Worm (Caenorhabditis elegans) whole organism, L4/young adult: ENCODE measurements around the gene F22E5.8.
"Not testable (repeated sequence)": the region's sequence is repeated elsewhere in the genome, so short reads cannot be mapped to it uniquely, and the experiment has no call there.

Source experiments
- W03F9.2 ChIP-seq: fragments of 150-350 bp; optimal IDR thresholded peaks from 2 replicates; lab custom pipeline; 2014; ENCODE audit warnings: missing biosample characterization, missing genetic modification characterization
- dao-5 ChIP-seq: sonication (generic microtip); optimal IDR thresholded peaks from 2 replicates; lab custom pipeline; 2016; ENCODE audit warnings: missing genotype, missing genetic modification characterization, moderate library complexity, missing compliant biosample characterization
- him-1 ChIP-seq: sonication (generic microtip); optimal IDR thresholded peaks from 2 replicates; lab custom pipeline; 2016; ENCODE audit warnings: missing genotype, missing genetic modification reagents, missing genetic modification characterization, missing compliant biosample characterization

F22E5.8 gene

DNA sequence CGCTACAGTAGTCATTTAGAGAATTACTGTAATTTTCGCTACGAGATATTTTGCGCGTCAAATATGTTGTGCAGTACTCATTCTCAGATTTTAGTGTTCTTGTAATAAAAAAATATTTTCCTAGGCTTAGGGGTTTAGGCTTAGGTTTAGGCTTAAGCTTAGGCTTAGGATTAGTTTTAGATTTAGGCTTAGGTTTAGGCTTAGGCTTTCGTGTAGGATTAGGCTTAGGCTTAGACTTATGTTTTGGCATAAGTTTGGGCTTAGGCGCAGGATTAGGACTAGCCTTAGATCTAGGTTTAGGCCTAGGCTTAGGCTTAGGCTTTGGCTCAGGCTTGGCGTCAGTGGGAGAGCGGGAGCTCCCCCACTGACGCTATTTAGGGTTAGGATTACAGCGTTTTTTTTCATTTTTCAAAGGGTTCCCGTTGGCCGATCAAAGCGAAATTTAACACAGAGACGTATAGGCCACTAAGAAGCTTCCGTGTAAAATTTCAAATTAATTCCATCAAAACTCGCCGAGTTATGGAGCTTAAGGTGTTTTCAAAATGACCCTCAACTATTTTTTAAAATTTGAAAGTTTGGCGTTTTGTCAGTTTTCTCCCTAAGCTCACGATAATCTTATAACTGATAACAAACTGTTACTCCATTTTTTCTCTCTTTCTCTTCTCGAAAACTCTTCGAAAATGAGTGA lies at the start of gene F22E5.8:
F22E5.8 (plus strand) TSS at position 638 of the 688 bp plus-strand sequence.
- TF ChIP-seq dao-5 (tag; lab: Kevin White, UChicago); him-1 (tag; lab: Kevin White, UChicago); W03F9.2: not testable (repeated sequence)

DNA sequence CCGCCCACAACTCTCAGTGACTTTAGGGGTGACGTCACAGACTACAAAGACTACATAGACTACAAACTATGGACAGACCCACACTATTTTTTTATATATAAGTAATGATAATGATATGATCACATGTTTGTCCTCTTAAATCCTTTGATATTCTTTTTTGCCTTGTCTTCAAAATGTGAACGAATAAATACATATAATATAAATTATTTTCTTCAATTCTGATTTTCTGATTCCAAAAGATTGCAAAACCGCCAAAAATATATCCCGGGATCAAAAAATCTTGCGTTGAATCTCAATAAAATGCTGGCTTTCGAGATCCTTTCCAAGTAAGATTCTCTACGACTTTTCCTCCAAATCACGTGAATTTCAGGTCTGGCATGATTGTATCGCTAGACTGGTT lies 39.7 kb upstream of the F22E5.8 start, which contains the start of gene F33H12.1:
F33H12.1 (plus strand) TSS at position 301 of the 400 bp plus-strand sequence.
- TF ChIP-seq him-1 (tag; lab: Kevin White, UChicago); dao-5 (tag; lab: Kevin White, UChicago); W03F9.2: not testable (repeated sequence)

ce11 chrII:2600931-2601330 lies 38.9 kb upstream of the F22E5.8 start:
- TF ChIP-seq dao-5 (tag; lab: Kevin White, UChicago) (no peak), him-1 (tag; lab: Kevin White, UChicago) (no peak), W03F9.2 (no peak)

- TF ChIP-seq dao-5 (tag; lab: Kevin White, UChicago), result no peak
These were observed 34.5 kb upstream of the F22E5.8 start, which contains the start of gene sri-77 for ce11 chrII:2605319-2605718. Gene sri-77 (minus strand): TSS chrII:2605419.

DNA sequence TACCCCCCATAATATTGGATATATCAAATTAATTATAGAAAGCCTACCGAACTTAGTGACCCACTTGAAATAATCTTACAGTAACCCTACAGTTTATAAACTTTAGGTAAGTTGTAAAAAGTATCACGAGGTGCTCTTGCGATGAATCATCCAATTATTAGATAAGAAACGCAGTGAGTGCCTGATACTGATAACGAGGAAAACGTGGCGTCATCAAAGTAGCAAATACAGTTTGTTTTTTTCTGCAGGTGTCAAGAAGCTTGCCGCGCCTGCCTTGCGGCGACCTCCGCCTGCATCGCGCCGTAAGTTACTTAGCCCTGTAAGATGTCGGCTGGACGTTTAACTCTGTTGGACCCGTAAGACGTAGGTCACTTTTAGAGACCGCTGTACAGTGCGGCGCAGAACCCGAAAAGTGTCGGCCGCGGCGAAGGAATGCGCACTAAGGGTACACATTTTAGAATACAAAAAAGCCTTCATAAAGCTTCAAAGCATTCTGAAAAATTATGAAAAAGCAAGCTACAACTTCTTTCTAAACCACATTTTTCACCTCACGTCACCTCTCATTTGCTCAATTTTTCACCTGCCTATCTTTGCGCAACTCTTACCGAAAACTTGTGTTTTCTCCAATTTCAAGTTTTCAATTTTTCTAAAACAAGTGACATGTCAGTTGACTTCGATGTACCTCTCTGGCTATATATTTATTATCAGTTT lies 29.5 kb upstream of the F22E5.8 start, which contains the start of gene sri-38:
sri-38 (plus strand) TSS at position 661 of the 711 bp plus-strand sequence.
- TF ChIP-seq him-1 (tag; lab: Kevin White, UChicago) (no peak), W03F9.2 (no peak), dao-5 (tag; lab: Kevin White, UChicago) (no peak)

ce11 chrII:2611009-2611408 lies 28.8 kb upstream of the F22E5.8 start:
- TF ChIP-seq W03F9.2 (no peak), him-1 (tag; lab: Kevin White, UChicago) (no peak), dao-5 (tag; lab: Kevin White, UChicago) (no peak)

- TF ChIP-seq him-1 (tag; lab: Kevin White, UChicago); W03F9.2; dao-5 (tag; lab: Kevin White, UChicago): not testable (repeated sequence)
These were observed 27.6 kb upstream of the F22E5.8 start, which contains the start of gene D2062.13 for ce11 chrII:2612278-2612677. Gene D2062.13 (plus strand): TSS chrII:2612578.

DNA sequence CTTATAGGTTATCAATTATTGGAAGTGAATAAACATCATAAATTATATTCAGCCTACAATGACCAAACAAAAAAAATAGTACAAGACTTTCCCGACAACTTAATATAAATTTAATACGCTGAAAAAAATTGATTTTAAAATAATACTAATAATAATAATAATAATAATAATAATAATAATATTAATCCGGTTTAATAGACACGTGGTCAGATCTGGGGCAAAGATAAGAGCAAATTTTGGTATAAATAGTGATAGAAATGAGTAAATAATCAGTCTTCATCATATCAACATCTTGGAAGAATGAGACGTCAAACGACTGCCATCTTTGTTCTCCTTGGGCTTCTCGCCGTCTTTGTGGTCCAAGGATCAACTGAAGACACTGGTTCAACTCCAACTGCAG lies 23.2 kb upstream of the F22E5.8 start, which contains the start of gene msrp-5:
msrp-5 (plus strand) TSS at position 301 of the 400 bp plus-strand sequence.
- TF ChIP-seq dao-5 (tag; lab: Kevin White, UChicago); him-1 (tag; lab: Kevin White, UChicago); W03F9.2: not testable (repeated sequence)

ce11 chrII:2619148-2619547 lies 20.7 kb upstream of the F22E5.8 start, which contains the start of gene msrp-6:
Gene msrp-6 (plus strand): TSS chrII:2619448.
- TF ChIP-seq W03F9.2; dao-5 (tag; lab: Kevin White, UChicago); him-1 (tag; lab: Kevin White, UChicago): not testable (repeated sequence)

- TF ChIP-seq W03F9.2, result no peak
- TF ChIP-seq him-1 (tag; lab: Kevin White, UChicago), result no peak
- no peak for TF ChIP-seq dao-5 (tag; lab: Kevin White, UChicago)
These were observed 17.4 kb upstream of the F22E5.8 start, which contains the start of gene D2062.5 for ce11 chrII:2622480-2622879. Gene D2062.5 (plus strand): TSS chrII:2622780.

DNA sequence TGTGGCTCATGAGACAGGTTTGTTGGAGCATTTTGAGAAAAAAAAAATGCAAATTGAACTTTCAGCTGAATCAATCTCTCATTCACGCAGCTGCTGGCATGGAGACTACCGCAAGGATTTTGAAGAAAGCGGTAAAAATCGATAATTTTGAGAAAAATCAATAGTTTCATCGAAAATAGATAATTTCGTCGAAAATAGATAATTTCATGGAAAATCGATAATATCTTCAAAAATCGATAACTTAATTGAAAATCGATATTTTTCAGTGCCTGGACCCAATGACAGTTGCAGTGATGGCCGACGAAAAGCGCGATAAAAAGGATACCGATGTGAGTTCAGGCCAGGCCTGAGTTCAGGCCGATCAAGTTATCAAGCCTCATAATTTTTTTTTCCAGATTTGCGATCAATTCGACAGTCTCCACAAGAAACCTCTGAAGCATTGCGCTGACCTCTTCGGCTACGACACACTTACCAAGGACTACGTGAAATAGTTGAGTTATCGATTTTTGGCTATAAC lies 16.8 kb upstream of the F22E5.8 start, which contains the start of gene D2062.4:
D2062.4 (plus strand) TSS at position 467 of the 517 bp plus-strand sequence.
- not testable (repeated sequence) for TF ChIP-seq dao-5 (tag; lab: Kevin White, UChicago); him-1 (tag; lab: Kevin White, UChicago); W03F9.2

DNA sequence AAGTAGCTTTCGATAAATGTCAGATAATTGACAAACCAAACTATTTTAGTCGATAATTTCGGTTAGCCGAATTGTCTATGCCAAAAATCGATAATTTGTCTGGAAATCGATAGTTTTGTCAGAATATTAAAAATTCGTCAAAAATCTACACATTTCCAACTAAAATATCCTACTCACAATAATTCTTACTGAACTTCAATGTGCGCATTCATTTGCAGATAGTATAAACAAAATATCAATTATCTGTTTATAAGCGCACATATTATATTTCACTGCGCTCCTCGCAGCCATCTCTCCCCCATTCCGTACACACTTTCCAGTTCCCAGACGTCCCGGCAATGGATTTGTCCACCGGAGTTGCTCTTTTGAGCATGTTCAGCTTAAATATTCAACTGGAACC lies 15.0 kb upstream of the F22E5.8 start, which contains the start of gene lgc-28:
lgc-28 (plus strand) TSS at position 301 of the 400 bp plus-strand sequence.
- TF ChIP-seq dao-5 (tag; lab: Kevin White, UChicago) (no peak), him-1 (tag; lab: Kevin White, UChicago) (no peak), W03F9.2 (no peak)

DNA sequence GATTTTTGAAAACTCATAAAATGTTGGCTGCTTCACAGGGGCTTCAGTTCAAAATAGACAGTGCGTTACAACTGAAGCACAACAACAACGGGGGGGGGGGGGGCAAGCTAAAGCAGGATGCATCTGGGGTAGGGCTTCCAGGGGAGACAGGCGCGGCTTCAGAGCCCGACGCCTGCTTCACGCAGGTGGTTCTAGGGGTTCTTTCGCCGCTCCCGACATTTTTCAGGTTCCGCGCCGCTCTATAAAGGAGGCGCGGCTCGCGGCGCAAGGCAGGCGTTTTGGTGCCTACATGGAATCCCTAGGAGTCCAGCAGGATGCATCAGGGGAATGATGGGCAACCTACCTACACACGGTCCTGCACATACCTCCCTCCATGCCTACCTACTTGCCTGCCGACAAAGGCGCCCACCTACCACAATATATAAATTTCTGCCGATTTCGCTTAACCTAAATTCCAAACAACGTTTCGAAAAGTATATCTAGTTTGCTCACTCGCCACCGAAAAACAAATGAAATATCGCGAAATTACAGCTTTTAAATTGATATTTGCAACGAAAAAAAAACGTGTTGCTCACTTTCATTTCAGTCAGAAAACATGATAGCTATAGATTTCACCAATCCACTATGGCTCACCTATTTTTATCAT lies 12.6 kb upstream of the F22E5.8 start, which contains the start of gene sri-71:
sri-71 (plus strand) TSS at position 596 of the 646 bp plus-strand sequence.
- no peak for TF ChIP-seq dao-5 (tag; lab: Kevin White, UChicago)
- no peak for TF ChIP-seq him-1 (tag; lab: Kevin White, UChicago)
- no peak for TF ChIP-seq W03F9.2
